Fruit fly (Drosophila melanogaster) whole organism, embryonic: Measurements from ENCODE around the gene Arc42.

ENCODE experiments used
- Atf6 ChIP-seq: fragments of 200-800 bp; sonication (Bioruptor generic); IDR thresholded peaks from 2 replicates; pipeline ENCODE4 v1.3.6; 2022; ENCODE audit warnings: missing biosample characterization, missing genetic modification characterization
- B-H1 ChIP-seq: fragments of 200-800 bp; sonication (Bioruptor generic); IDR thresholded peaks from 3 replicates; pipeline ENCODE4 v1.3.6; 2022; ENCODE audit warnings: missing biosample characterization, missing genetic modification characterization
- Blimp-1 ChIP-seq: fragments of 200-800 bp; sonication (Bioruptor generic); optimal IDR thresholded peaks from 3 replicates; lab custom pipeline; 2018; ENCODE audit warnings: missing biosample characterization, missing genetic modification characterization, mild to moderate bottlenecking, moderate library complexity, missing genetic modification reagents
- CG10543 ChIP-seq: fragments of 200-800 bp; sonication (Bioruptor generic); optimal IDR thresholded peaks from 3 replicates; lab custom pipeline; 2017; ENCODE audit warnings: missing biosample characterization, mild to moderate bottlenecking, missing genetic modification characterization, moderate library complexity
- CG11456 ChIP-seq: fragments of 200-800 bp; sonication (Bioruptor generic); IDR thresholded peaks from 3 replicates; pipeline ENCODE4 v1.3.6; 2022; ENCODE audit warnings: missing biosample characterization, missing genetic modification characterization
- CG11695 ChIP-seq: fragments of 200-800 bp; sonication (Bioruptor generic); IDR thresholded peaks from 3 replicates; pipeline ENCODE4 v1.3.6; 2022; ENCODE audit warnings: missing biosample characterization, missing genetic modification characterization
- CG12071 ChIP-seq: fragments of 200-800 bp; sonication (Bioruptor generic); optimal IDR thresholded peaks from 3 replicates; lab custom pipeline; 2018; ENCODE audit warnings: missing biosample characterization, mild to moderate bottlenecking, missing genetic modification characterization
- CG17361 ChIP-seq: fragments of 200-800 bp; sonication (Bioruptor generic); IDR thresholded peaks from 3 replicates; pipeline ENCODE4 v1.3.6; 2022; ENCODE audit warnings: missing biosample characterization, missing genetic modification characterization
- CG2120 ChIP-seq: fragments of 200-800 bp; sonication (Bioruptor generic); optimal IDR thresholded peaks from 3 replicates; lab custom pipeline; 2016; ENCODE audit warnings: missing biosample characterization, missing genetic modification characterization
- CG30403 ChIP-seq: fragments of 200-800 bp; sonication (Bioruptor generic); optimal IDR thresholded peaks from 3 replicates; lab custom pipeline; 2016; ENCODE audit warnings: missing biosample characterization, missing genetic modification characterization
- CG34376 ChIP-seq: fragments of 200-800 bp; sonication (Bioruptor generic); optimal IDR thresholded peaks from 2 replicates; lab custom pipeline; 2018; ENCODE audit warnings: missing biosample characterization, mild to moderate bottlenecking, missing genetic modification characterization
- CG3726 ChIP-seq: fragments of 200-800 bp; sonication (Bioruptor generic); IDR thresholded peaks from 3 replicates; pipeline ENCODE4, ENCODE4 v1.3.6; 2022; ENCODE audit warnings: missing biosample characterization, missing genetic modification characterization
- CG7556 ChIP-seq: fragments of 200-800 bp; sonication (Bioruptor generic); optimal IDR thresholded peaks from 2 replicates; lab custom pipeline; 2017; ENCODE audit warnings: missing biosample characterization, mild to moderate bottlenecking, missing genetic modification characterization
- CG7786 ChIP-seq: fragments of 200-800 bp; sonication (Bioruptor generic); optimal IDR thresholded peaks from 2 replicates; lab custom pipeline; 2016; ENCODE audit warnings: missing biosample characterization, missing genetic modification characterization
- CG7987 ChIP-seq: fragments of 200-800 bp; sonication (Bioruptor generic); optimal IDR thresholded peaks from 2 replicates; lab custom pipeline; 2018; ENCODE audit warnings: missing biosample characterization, mild to moderate bottlenecking, missing genetic modification characterization, moderate library complexity
- CG9215 ChIP-seq: fragments of 200-800 bp; sonication (Bioruptor generic); IDR thresholded peaks from 2 replicates; pipeline ENCODE4 v1.3.6; 2022; ENCODE audit warnings: missing biosample characterization, missing genetic modification characterization
- CG9609 ChIP-seq: fragments of 200-800 bp; sonication (Bioruptor generic); optimal IDR thresholded peaks from 3 replicates; lab custom pipeline; 2016; ENCODE audit warnings: missing biosample characterization, missing genetic modification characterization
- CG9727 ChIP-seq: fragments of 200-800 bp; sonication (Bioruptor generic); optimal IDR thresholded peaks from 3 replicates; lab custom pipeline; 2017; ENCODE audit warnings: missing biosample characterization, mild to moderate bottlenecking, missing genetic modification characterization
- D19A ChIP-seq: fragments of 200-800 bp; optimal IDR thresholded peaks from 3 replicates; lab custom pipeline; 2019; ENCODE audit warnings: missing biosample characterization, mild to moderate bottlenecking, missing genetic modification characterization, moderate library complexity
- Deaf1 ChIP-seq: fragments of 200-800 bp; optimal IDR thresholded peaks from 3 replicates; lab custom pipeline; 2019; ENCODE audit warnings: missing biosample characterization, mild to moderate bottlenecking, missing genetic modification characterization, moderate library complexity
- Gug ChIP-seq: fragments of 200-800 bp; sonication (Bioruptor generic); IDR thresholded peaks from 4 replicates; pipeline ENCODE4 v1.3.6; 2022; ENCODE audit warnings: missing biosample characterization, missing genetic modification characterization
- Hand ChIP-seq: fragments of 200-800 bp; sonication (Bioruptor generic); optimal IDR thresholded peaks from 2 replicates; lab custom pipeline; 2017; ENCODE audit warnings: mild to moderate bottlenecking, missing biosample characterization, missing genetic modification reagents, missing genetic modification characterization
- Hmr ChIP-seq: fragments of 200-800 bp; sonication (Bioruptor generic); optimal IDR thresholded peaks from 3 replicates; lab custom pipeline; 2017; ENCODE audit warnings: mild to moderate bottlenecking, missing biosample characterization, missing genetic modification reagents, missing genetic modification characterization
- Mad ChIP-seq: fragments of 200-800 bp; sonication (Bioruptor generic); optimal IDR thresholded peaks from 2 replicates; lab custom pipeline; 2016; ENCODE audit warnings: missing biosample characterization, missing genetic modification characterization
- Max ChIP-seq: fragments of 200-800 bp; sonication (Bioruptor generic); optimal IDR thresholded peaks from 2 replicates; lab custom pipeline; 2016; ENCODE audit warnings: missing biosample characterization, mild to moderate bottlenecking, missing genetic modification characterization
- Med ChIP-seq: fragments of 200-800 bp; sonication (Bioruptor generic); peaks from one replicate; lab custom pipeline; 2016; ENCODE audit warnings: missing biosample characterization, missing genetic modification characterization, mild to moderate bottlenecking, inconsistent platforms, moderate library complexity
- NFAT ChIP-seq: fragments of 200-800 bp; sonication (Bioruptor generic); IDR thresholded peaks from 2 replicates; pipeline ENCODE4 v1.3.6; 2022; ENCODE audit warnings: missing biosample characterization, missing genetic modification characterization
- Nf-YC ChIP-seq: fragments of 200-800 bp; optimal IDR thresholded peaks from 3 replicates; lab custom pipeline; 2019; ENCODE audit warnings: missing biosample characterization, mild to moderate bottlenecking, missing genetic modification characterization, moderate library complexity
- Sox102F ChIP-seq: fragments of 200-800 bp; sonication (Bioruptor generic); optimal IDR thresholded peaks from 2 replicates; lab custom pipeline; 2018; ENCODE audit warnings: missing biosample characterization, mild to moderate bottlenecking, missing genetic modification characterization, moderate library complexity
- Taf1 ChIP-seq: fragments of 200-800 bp; sonication (Bioruptor generic); IDR thresholded peaks from 2 replicates; pipeline ENCODE4 v1.3.6; 2022; ENCODE audit warnings: missing biosample characterization, missing genetic modification characterization
- caup ChIP-seq: fragments of 200-800 bp; sonication (Bioruptor generic); optimal IDR thresholded peaks from 3 replicates; lab custom pipeline; 2017; ENCODE audit warnings: missing biosample characterization, mild to moderate bottlenecking, missing genetic modification characterization, moderate library complexity; ENCODE audit not compliant: severe bottlenecking
- corto ChIP-seq: fragments of 200-800 bp; sonication (Bioruptor generic); optimal IDR thresholded peaks from 2 replicates; lab custom pipeline; 2016; ENCODE audit warnings: missing biosample characterization, mild to moderate bottlenecking, missing genetic modification characterization, moderate library complexity
- cwo ChIP-seq: fragments of 200-800 bp; sonication (Bioruptor generic); optimal IDR thresholded peaks from 3 replicates; lab custom pipeline; 2017; ENCODE audit warnings: missing biosample characterization, missing genetic modification characterization, mild to moderate bottlenecking, moderate library complexity, missing genetic modification reagents
- exex ChIP-seq: fragments of 200-800 bp; sonication (Bioruptor generic); optimal IDR thresholded peaks from 4 replicates; lab custom pipeline; 2018; ENCODE audit warnings: missing biosample characterization, mild to moderate bottlenecking, missing genetic modification characterization, moderate library complexity
- gem ChIP-seq: fragments of 200-800 bp; sonication (Bioruptor generic); optimal IDR thresholded peaks from 2 replicates; lab custom pipeline; 2019; ENCODE audit warnings: missing biosample characterization, mild to moderate bottlenecking, missing genetic modification characterization, moderate library complexity
- grau ChIP-seq: fragments of 200-800 bp; optimal IDR thresholded peaks from 3 replicates; lab custom pipeline; 2019; ENCODE audit warnings: missing biosample characterization, mild to moderate bottlenecking, missing genetic modification characterization, moderate library complexity
- lab ChIP-seq: fragments of 200-800 bp; sonication (Bioruptor generic); optimal IDR thresholded peaks from 3 replicates; lab custom pipeline; 2017; ENCODE audit warnings: missing biosample characterization, missing genetic modification characterization, mild to moderate bottlenecking, moderate library complexity, missing genetic modification reagents
- lilli ChIP-seq: fragments of 200-800 bp; sonication (Bioruptor generic); optimal IDR thresholded peaks from 3 replicates; lab custom pipeline; 2016; ENCODE audit warnings: missing biosample characterization, missing genetic modification characterization
- mam ChIP-seq: fragments of 200-800 bp; sonication (Bioruptor generic); optimal IDR thresholded peaks from 3 replicates; lab custom pipeline; 2016; ENCODE audit warnings: missing biosample characterization, missing genetic modification characterization
- mirr ChIP-seq: fragments of 200-800 bp; sonication (Bioruptor generic); optimal IDR thresholded peaks from 3 replicates; lab custom pipeline; 2018; ENCODE audit warnings: missing biosample characterization, mild to moderate bottlenecking, missing genetic modification characterization
- nom ChIP-seq: fragments of 200-800 bp; sonication (Bioruptor generic); optimal IDR thresholded peaks from 2 replicates; lab custom pipeline; 2017; ENCODE audit warnings: missing biosample characterization, missing genetic modification characterization, mild to moderate bottlenecking, moderate library complexity, missing genetic modification reagents
- pnt ChIP-seq: fragments of 200-800 bp; sonication (Bioruptor generic); optimal IDR thresholded peaks from 3 replicates; lab custom pipeline; 2016; ENCODE audit warnings: missing biosample characterization, missing genetic modification characterization
- row ChIP-seq: fragments of 200-800 bp; sonication (Bioruptor generic); IDR thresholded peaks from 3 replicates; pipeline ENCODE4 v1.3.6; 2022; ENCODE audit warnings: missing biosample characterization, missing genetic modification characterization
- sd ChIP-seq: fragments of 200-800 bp; sonication (Bioruptor generic); optimal IDR thresholded peaks from 3 replicates; lab custom pipeline; 2018; ENCODE audit warnings: missing biosample characterization, mild to moderate bottlenecking, missing genetic modification characterization, moderate library complexity
- sens ChIP-seq: fragments of 200-800 bp; sonication (Bioruptor generic); peaks from one replicate; lab custom pipeline; 2016; ENCODE audit warnings: missing biosample characterization, missing genetic modification characterization
- stc ChIP-seq: fragments of 200-800 bp; sonication (Bioruptor generic); IDR thresholded peaks from 2 replicates; pipeline ENCODE4 v1.3.6; 2022; ENCODE audit warnings: missing biosample characterization, missing genetic modification characterization
- sug ChIP-seq: fragments of 200-800 bp; optimal IDR thresholded peaks from 2 replicates; lab custom pipeline; 2019; ENCODE audit warnings: missing biosample characterization, mild to moderate bottlenecking, missing genetic modification characterization, moderate library complexity
- tna ChIP-seq: fragments of 200-800 bp; sonication (Bioruptor generic); IDR thresholded peaks from 2 replicates; pipeline ENCODE4 v1.3.6; 2022; ENCODE audit warnings: missing biosample characterization, missing genetic modification characterization; ENCODE audit not compliant: partially characterized antibody
- yki ChIP-seq: fragments of >200 bp; optimal IDR thresholded peaks from 3 replicates; lab custom pipeline; 2018

Gene Arc42

dm6 chr3R:19859370-19860033, 18.0 kb upstream of the Arc42 start:
- peak; percentile 18 for TF ChIP-seq caup
- no peak for TF ChIP-seq yki
- peak; percentile 16 for TF ChIP-seq gem (tag; lab: Kevin White, UChicago)
- peak; percentile 46 for TF ChIP-seq sens (GFP tag; lab: Kevin White, UChicago)
- TF ChIP-seq lab, result peak; percentile 57
- 0 out of 3 replicates have a peak, but pooled peaks have one; percentile 13 for TF ChIP-seq CG11695
- TF ChIP-seq CG3726 (GFP tag; lab: Robert Waterston, UW), result no peak
- TF ChIP-seq CG9727 (GFP tag; lab: Kevin White, UChicago), result peak; percentile 25
- peak; percentile 36 for TF ChIP-seq cwo (GFP tag; lab: Kevin White, UChicago)
- TF ChIP-seq Taf1 (GFP tag; lab: Robert Waterston, UW), result no peak
- peak; percentile 89 for TF ChIP-seq exex
- peak; percentile 32 for TF ChIP-seq CG2120 (GFP tag; lab: Kevin White, UChicago)
- TF ChIP-seq nom (GFP tag; lab: Kevin White, UChicago), result peak; percentile 68
- no peak for TF ChIP-seq Mad (GFP tag; lab: Kevin White, UChicago)
- no peak for TF ChIP-seq stc (GFP tag; lab: Robert Waterston, UW)
- TF ChIP-seq CG9215, result 0 out of 2 replicates have a peak, but pooled peaks have one; percentile 8
- peak; percentile 18 for TF ChIP-seq CG12071 (GFP tag; lab: Kevin White, UChicago)
- no peak for TF ChIP-seq Nf-YC (tag; lab: Kevin White, UChicago)
- peak; percentile 7 for TF ChIP-seq CG30403 (GFP tag; lab: Kevin White, UChicago)
- peak; percentile 3 for TF ChIP-seq CG9609 (GFP tag; lab: Kevin White, UChicago)
- TF ChIP-seq CG7786 (GFP tag; lab: Kevin White, UChicago), result peak; percentile 5
- peak; percentile 91 for TF ChIP-seq D19A
- TF ChIP-seq tna (GFP tag; lab: Robert Waterston, UW), result no peak; the same call in 1 of the 2 replicates
- TF ChIP-seq pnt (GFP tag; lab: Kevin White, UChicago), result no peak
- peak; percentile 25; the same call in 1 of the 2 replicates for TF ChIP-seq Atf6
- peak; percentile 8 for TF ChIP-seq lilli
- 0 out of 2 replicates have a peak, but pooled peaks have one; percentile 11 for TF ChIP-seq NFAT (GFP tag; lab: Robert Waterston, UW)
- peak; percentile 53; the same call in 1 of the 3 replicates for TF ChIP-seq CG17361 (GFP tag; lab: Robert Waterston, UW)
- peak; percentile 1 for TF ChIP-seq Sox102F (GFP tag; lab: Kevin White, UChicago)
- peak; percentile 50 for TF ChIP-seq CG34376 (GFP tag; lab: Kevin White, UChicago)
- peak; percentile 88 for TF ChIP-seq mirr (GFP tag; lab: Kevin White, UChicago)
- TF ChIP-seq row (GFP tag; lab: Robert Waterston, UW), result peak; percentile 63
- peak; percentile 18 for TF ChIP-seq CG7987 (GFP tag; lab: Kevin White, UChicago)
- peak; percentile 68 for TF ChIP-seq CG10543
- TF ChIP-seq Deaf1 (tag; lab: Kevin White, UChicago), result no peak
- peak; percentile 18 for TF ChIP-seq grau (tag; lab: Kevin White, UChicago)
- TF ChIP-seq Med (GFP tag; lab: Kevin White, UChicago), result peak; percentile 83
- TF ChIP-seq mam (GFP tag; lab: Kevin White, UChicago), result peak; percentile 14
- peak; percentile 28 for TF ChIP-seq Hand (GFP tag; lab: Kevin White, UChicago)
- peak; percentile 39 for TF ChIP-seq Hmr (GFP tag; lab: Kevin White, UChicago)
- TF ChIP-seq Blimp-1 (GFP tag; lab: Kevin White, UChicago), result no peak
- no peak for TF ChIP-seq Max
- TF ChIP-seq B-H1 (GFP tag; lab: Robert Waterston, UW), result no peak
- TF ChIP-seq CG7556 (GFP tag; lab: Kevin White, UChicago), result peak; percentile 25
- TF ChIP-seq corto (GFP tag; lab: Kevin White, UChicago), result no peak
- peak; percentile 8 for TF ChIP-seq sd (tag; lab: Kevin White, UChicago)
- TF ChIP-seq Gug (GFP tag; lab: Robert Waterston, UW), result peak; percentile 39; the same call in 1 of the 4 replicates
- no peak for TF ChIP-seq CG11456 (GFP tag; lab: Robert Waterston, UW)
- TF ChIP-seq sug, result peak; percentile 76
